Worm (Caenorhabditis elegans): ENCODE data around the gene chts-1.
A peak's percentile ranks its signal among the peaks of the same experiment; 100 is the strongest.

chts-1 gene

ce11 chrX:7500970-7501369 is 18.5 kb downstream of the chts-1 start, which contains the start of gene uggt-1 (continued):
- peak; percentile 70 to 76 (median 75) for TF ChIP-seq dpl-1 (GFP tag; optimal IDR thresholded peaks at IDR 0.05)
- TF ChIP-seq skn-1 (tag; optimal IDR thresholded peaks at IDR 0.05) = peak; percentile 91
- TF ChIP-seq pqm-1 (tag; optimal IDR thresholded peaks at IDR 0.05) = no peak
- no peak for TF ChIP-seq nhr-84 (tag; optimal IDR thresholded peaks at IDR 0.05)
- peak; percentile 71 for TF ChIP-seq hpl-2 (GFP tag; optimal IDR thresholded peaks at IDR 0.05)
- peak; percentile 82 for TF ChIP-seq unc-130 (tag; optimal IDR thresholded peaks at IDR 0.05)
- TF ChIP-seq blmp-1 (tag; optimal IDR thresholded peaks at IDR 0.05) = no peak
- no peak for TF ChIP-seq nhr-28 (tag; optimal IDR thresholded peaks at IDR 0.05)
- TF ChIP-seq lir-3 (tag; optimal IDR thresholded peaks at IDR 0.05; ENCODE audit: poor library complexity) = peak; percentile 68
- no peak for TF ChIP-seq tlp-1 (tag; optimal IDR thresholded peaks at IDR 0.05)
- TF ChIP-seq snpc-4 (tag; optimal IDR thresholded peaks at IDR 0.05) = peak; percentile 76
- TF ChIP-seq C16A3.4 (tag; optimal IDR thresholded peaks at IDR 0.05) = peak; percentile 90
- no peak for TF ChIP-seq nhr-12 (tag; optimal IDR thresholded peaks at IDR 0.05)
- TF ChIP-seq mab-9 (GFP tag; IDR thresholded peaks at IDR 0.05) = peak; percentile 66
- peak; percentile 85 for TF ChIP-seq jun-1 (tag; optimal IDR thresholded peaks at IDR 0.05)
- TF ChIP-seq ceh-8 (GFP tag; optimal IDR thresholded peaks at IDR 0.05) = peak; percentile 93
- peak; percentile 73 for TF ChIP-seq nhr-237 (tag; optimal IDR thresholded peaks at IDR 0.05)
- TF ChIP-seq mdl-1 (tag; optimal IDR thresholded peaks at IDR 0.05) = no peak
- TF ChIP-seq zag-1 (tag; optimal IDR thresholded peaks at IDR 0.05) = peak; percentile 38
- TF ChIP-seq unc-62 (GFP tag; optimal IDR thresholded peaks at IDR 0.05) = no peak
- peak; percentile 95 for TF ChIP-seq unc-86 (tag; optimal IDR thresholded peaks at IDR 0.05)
- peak; percentile 94 for TF ChIP-seq nhr-47 (tag; optimal IDR thresholded peaks at IDR 0.05)
- TF ChIP-seq ceh-90 (tag; optimal IDR thresholded peaks at IDR 0.05) = no peak
- peak; percentile 44 for TF ChIP-seq lin-15B (tag; optimal IDR thresholded peaks at IDR 0.05)
- TF ChIP-seq tbx-2 (tag; optimal IDR thresholded peaks at IDR 0.05) = peak; percentile 93
- TF ChIP-seq hlh-17 (GFP tag; optimal IDR thresholded peaks at IDR 0.05; ENCODE audit: borderline replicate concordance) = no peak
- peak; percentile 87 for TF ChIP-seq nhr-77 (tag; optimal IDR thresholded peaks at IDR 0.05)
- TF ChIP-seq dsc-1 (tag; optimal IDR thresholded peaks at IDR 0.05) = peak; percentile 92
- no peak for TF ChIP-seq efl-3 (GFP tag; optimal IDR thresholded peaks at IDR 0.05)
- peak; percentile 91 for TF ChIP-seq fkh-10 (GFP tag; optimal IDR thresholded peaks at IDR 0.05)
- peak; percentile 83 for TF ChIP-seq isw-1 (GFP tag; IDR thresholded peaks at IDR 0.05)
- peak; percentile 91 to 92 for TF ChIP-seq lsy-2 (tag; optimal IDR thresholded peaks at IDR 0.05)
- TF ChIP-seq xbp-1 (tag; optimal IDR thresholded peaks at IDR 0.05) = peak; percentile 99
- peak; percentile 93 for TF ChIP-seq lin-13 (GFP tag; optimal IDR thresholded peaks at IDR 0.05)
- no peak for TF ChIP-seq ets-5 (GFP tag; IDR thresholded peaks at IDR 0.05)
- TF ChIP-seq irx-1 (tag; optimal IDR thresholded peaks at IDR 0.05) = peak; percentile 78
- peak; percentile 97 for TF ChIP-seq fkh-8 (tag; optimal IDR thresholded peaks at IDR 0.05)
- TF ChIP-seq efl-1 (optimal IDR thresholded peaks at IDR 0.05) = peak; percentile 73 to 76
- peak; percentile 65 to 95 for TF ChIP-seq efl-1 (GFP tag; optimal IDR thresholded peaks at IDR 0.05 in 1 of 2)
- TF ChIP-seq vab-15 (tag; optimal IDR thresholded peaks at IDR 0.05) = no peak
- no peak for TF ChIP-seq unc-30 (tag; optimal IDR thresholded peaks at IDR 0.05)
- TF ChIP-seq aha-1 (tag; optimal IDR thresholded peaks at IDR 0.05) = peak; percentile 78
- peak; percentile 32 for TF ChIP-seq sup-37 (GFP tag; optimal IDR thresholded peaks at IDR 0.05)
- TF ChIP-seq ztf-4 (tag; optimal IDR thresholded peaks at IDR 0.05) = peak; percentile 88
- TF ChIP-seq grh-1 (GFP tag; IDR thresholded peaks at IDR 0.05) = peak; percentile 78
- no peak for TF ChIP-seq ama-1 (optimal IDR thresholded peaks at IDR 0.05)
- TF ChIP-seq swsn-7 (tag; optimal IDR thresholded peaks at IDR 0.05) = peak; percentile 96
- TF ChIP-seq mef-2 (tag; optimal IDR thresholded peaks at IDR 0.05) = peak; percentile 67
- TF ChIP-seq pax-3 (tag; optimal IDR thresholded peaks at IDR 0.05) = peak; percentile 82
- no peak for TF ChIP-seq nhr-76 (tag; optimal IDR thresholded peaks at IDR 0.05)
- TF ChIP-seq snu-23 (GFP tag; optimal IDR thresholded peaks at IDR 0.05) = peak; percentile 94
- no peak for TF ChIP-seq pag-3 (tag; optimal IDR thresholded peaks at IDR 0.05; ENCODE audit: borderline replicate concordance, insufficient read depth)
- no peak for TF ChIP-seq aly-2 (tag; optimal IDR thresholded peaks at IDR 0.05)
- peak; percentile 64; the same call in 1 of the 2 replicates for TF ChIP-seq ceh-88 (GFP tag; IDR thresholded peaks at IDR 0.05)
- peak in 2 of 6 experiments; percentile 31 to 37 for TF ChIP-seq elt-3 (tag; optimal IDR thresholded peaks at IDR 0.05)
